Worm (Caenorhabditis elegans): ENCODE data around the gene Y50D4A.10.

DNA sequence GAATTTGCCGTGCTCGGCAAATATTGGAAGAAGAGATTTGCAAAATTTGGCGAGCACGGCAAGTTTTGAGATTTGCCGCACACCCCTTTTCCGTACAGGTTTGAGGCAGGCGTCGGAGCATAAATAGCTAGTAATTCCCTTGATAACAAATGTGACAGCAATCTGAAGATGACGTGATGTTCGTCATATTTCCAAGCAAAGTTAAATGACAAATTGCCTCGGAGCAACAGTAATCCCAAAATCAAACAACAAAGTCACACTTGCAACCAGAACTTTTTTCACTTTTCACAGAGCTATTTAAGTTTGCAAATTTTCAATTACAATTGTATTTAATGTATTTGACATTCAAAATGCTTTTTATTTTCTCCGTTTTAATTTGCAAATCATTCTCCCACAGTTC, 41.1 kb downstream of the Y50D4A.10 start, which contains the start of gene F25A2.1:
- no peak for TF ChIP-seq ztf-29 (GFP tag; IDR thresholded peaks at IDR 0.05)
- TF ChIP-seq klf-2 (GFP tag; conservative IDR thresholded peaks at IDR 0.05), result no peak
- no peak for TF ChIP-seq med-1 (GFP tag; optimal IDR thresholded peaks at IDR 0.05; ENCODE audit: insufficient read depth)

All from whole organism, midembryonic.